Worm (Caenorhabditis elegans) whole organism, midembryonic: ENCODE results near the gene bli-1.

ENCODE experiments used
- T22C8.4 ChIP-seq: fragments of 200-800 bp; sonication (Bioruptor generic); IDR thresholded peaks from 2 replicates; pipeline ENCODE4 v1.3.6; 2022; ENCODE audit warnings: missing genetic modification characterization, missing compliant biosample characterization
- cog-1 ChIP-seq: sonication (generic microtip); optimal IDR thresholded peaks from 2 replicates; lab custom pipeline; 2016; ENCODE audit warnings: missing genetic modification characterization, missing compliant biosample characterization
- flt-1 ChIP-seq: fragments of 200-800 bp; sonication (Bioruptor generic); IDR thresholded peaks from 2 replicates; pipeline ENCODE4 v1.3.6; 2022; ENCODE audit warnings: missing genetic modification characterization, missing compliant biosample characterization
- klf-2 ChIP-seq: fragments of 200-800 bp; sonication (Bioruptor generic); conservative IDR thresholded peaks from 2 replicates; pipeline ENCODE4 v1.3.6; 2022; ENCODE audit warnings: missing genetic modification reagents, missing genetic modification characterization, missing compliant biosample characterization
- med-1 ChIP-seq: sonication (generic microtip); optimal IDR thresholded peaks from 2 replicates; lab custom pipeline; 2017; ENCODE audit warnings: missing genetic modification characterization, mild to moderate bottlenecking, missing compliant biosample characterization, antibody characterized with exemption, missing genetic modification reagents; ENCODE audit not compliant: insufficient read depth
- ref-1 ChIP-seq: fragments of 200-800 bp; sonication (Bioruptor generic); conservative IDR thresholded peaks from 2 replicates; pipeline ENCODE4 v1.3.6; 2022; ENCODE audit warnings: missing genetic modification reagents, missing genetic modification characterization, missing compliant biosample characterization
- tab-1 ChIP-seq: fragments of 200-800 bp; sonication (Bioruptor generic); IDR thresholded peaks from 2 replicates; pipeline ENCODE4 v1.3.6; 2022; ENCODE audit warnings: missing genetic modification characterization, missing compliant biosample characterization
- ztf-23 ChIP-seq: fragments of 200-800 bp; sonication (Bioruptor generic); IDR thresholded peaks from 2 replicates; pipeline ENCODE4 v1.3.6; 2022; ENCODE audit warnings: missing genetic modification reagents, missing genetic modification characterization, missing compliant biosample characterization
- ztf-29 ChIP-seq: fragments of 200-800 bp; sonication (Bioruptor generic); IDR thresholded peaks from 2 replicates; pipeline ENCODE4 v1.3.6; 2022; ENCODE audit warnings: missing genetic modification reagents, missing genetic modification characterization, missing compliant biosample characterization

The bli-1 gene

DNA sequence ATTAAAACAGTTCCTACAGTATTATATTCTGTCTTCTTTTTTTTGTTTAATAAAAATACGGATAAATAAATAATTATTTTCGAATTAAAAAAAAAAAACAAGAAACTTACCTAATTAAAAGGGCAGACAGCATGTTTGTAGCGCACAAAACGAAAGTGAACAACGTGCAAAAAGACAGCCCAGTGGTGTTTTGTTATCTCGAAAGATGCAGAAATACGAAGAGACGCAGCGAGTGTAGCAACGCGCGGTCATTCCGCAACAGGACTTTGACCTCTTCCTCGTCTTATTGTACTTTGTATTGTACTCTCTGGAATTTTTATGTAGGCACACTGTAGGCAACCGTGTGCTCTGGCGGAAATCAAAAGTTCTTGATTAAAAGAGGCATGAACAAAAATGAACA lies 15.1 kb upstream of the bli-1 start, which contains the start of gene gbh-1:
TSS of gene gbh-1 (minus strand) at position 149 of the 400 bp plus-strand sequence.
- TF ChIP-seq klf-2 (no peak), cog-1 (tag; lab: Kevin White, UChicago) (no peak), ztf-23 (GFP tag; lab: Robert Waterston, UW) (no peak), flt-1 (GFP tag; lab: Robert Waterston, UW) (no peak), med-1 (GFP tag; lab: Kevin White, UChicago) (no peak), tab-1 (GFP tag; lab: Robert Waterston, UW) (no peak), T22C8.4 (GFP tag; lab: Robert Waterston, UW) (no peak), ref-1 (no peak), ztf-29 (GFP tag; lab: Robert Waterston, UW) (no peak)

DNA sequence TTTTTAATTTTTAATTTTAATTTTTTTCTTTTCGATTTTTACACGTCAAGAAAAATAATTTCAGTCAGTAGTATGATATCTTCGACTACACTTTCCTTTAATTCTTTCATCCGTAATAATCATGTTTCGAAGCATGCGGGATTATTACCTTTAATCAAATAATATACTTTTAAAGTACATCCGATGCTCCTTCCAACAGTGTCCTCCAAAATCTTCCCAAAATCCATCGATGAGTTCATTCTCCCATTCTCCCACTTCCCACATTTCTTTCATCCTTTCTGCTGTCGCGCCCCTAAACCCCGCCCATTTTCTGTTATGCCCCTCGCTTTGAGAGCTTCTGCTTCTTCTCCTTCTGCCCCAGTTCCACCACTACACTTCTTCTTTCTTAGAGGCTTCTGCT lies 14.0 kb upstream of the bli-1 start, which contains the start of gene lgc-57:
TSS of gene lgc-57 (plus strand) at position 301 of the 400 bp plus-strand sequence.
- TF ChIP-seq T22C8.4 (GFP tag; lab: Robert Waterston, UW) (no peak), flt-1 (GFP tag; lab: Robert Waterston, UW) (no peak), ref-1 (no peak), med-1 (GFP tag; lab: Kevin White, UChicago) (no peak), klf-2 (no peak), tab-1 (GFP tag; lab: Robert Waterston, UW) (no peak), cog-1 (tag; lab: Kevin White, UChicago) (no peak), ztf-29 (GFP tag; lab: Robert Waterston, UW) (no peak), ztf-23 (GFP tag; lab: Robert Waterston, UW) (no peak)

DNA sequence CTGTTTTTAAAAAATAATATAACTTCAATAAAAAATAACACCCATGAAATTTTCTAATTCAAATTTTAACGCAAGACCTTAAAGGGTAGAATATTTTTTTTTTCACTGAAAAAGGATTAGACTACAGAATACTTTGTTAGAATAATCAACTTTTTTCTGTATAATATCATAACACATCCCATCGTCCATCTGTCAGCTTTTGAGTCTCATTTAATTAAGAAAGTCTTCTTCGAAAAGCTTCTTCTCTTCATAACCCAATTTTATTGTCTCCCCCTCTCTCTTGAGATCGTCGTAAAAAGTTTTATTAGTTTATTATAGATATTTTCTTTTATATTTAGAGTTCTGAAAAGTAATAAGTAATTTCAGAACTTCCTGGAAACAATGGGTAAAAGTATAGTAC lies 12.7 kb upstream of the bli-1 start:
- no peak for TF ChIP-seq cog-1 (tag; lab: Kevin White, UChicago)
- no peak for TF ChIP-seq ztf-23 (GFP tag; lab: Robert Waterston, UW)
- no peak for TF ChIP-seq med-1 (GFP tag; lab: Kevin White, UChicago)
- no peak for TF ChIP-seq ref-1
- TF ChIP-seq tab-1 (GFP tag; lab: Robert Waterston, UW), result no peak
- no peak for TF ChIP-seq klf-2
- no peak for TF ChIP-seq ztf-29 (GFP tag; lab: Robert Waterston, UW)
- TF ChIP-seq T22C8.4 (GFP tag; lab: Robert Waterston, UW), result no peak
- no peak for TF ChIP-seq flt-1 (GFP tag; lab: Robert Waterston, UW)

DNA sequence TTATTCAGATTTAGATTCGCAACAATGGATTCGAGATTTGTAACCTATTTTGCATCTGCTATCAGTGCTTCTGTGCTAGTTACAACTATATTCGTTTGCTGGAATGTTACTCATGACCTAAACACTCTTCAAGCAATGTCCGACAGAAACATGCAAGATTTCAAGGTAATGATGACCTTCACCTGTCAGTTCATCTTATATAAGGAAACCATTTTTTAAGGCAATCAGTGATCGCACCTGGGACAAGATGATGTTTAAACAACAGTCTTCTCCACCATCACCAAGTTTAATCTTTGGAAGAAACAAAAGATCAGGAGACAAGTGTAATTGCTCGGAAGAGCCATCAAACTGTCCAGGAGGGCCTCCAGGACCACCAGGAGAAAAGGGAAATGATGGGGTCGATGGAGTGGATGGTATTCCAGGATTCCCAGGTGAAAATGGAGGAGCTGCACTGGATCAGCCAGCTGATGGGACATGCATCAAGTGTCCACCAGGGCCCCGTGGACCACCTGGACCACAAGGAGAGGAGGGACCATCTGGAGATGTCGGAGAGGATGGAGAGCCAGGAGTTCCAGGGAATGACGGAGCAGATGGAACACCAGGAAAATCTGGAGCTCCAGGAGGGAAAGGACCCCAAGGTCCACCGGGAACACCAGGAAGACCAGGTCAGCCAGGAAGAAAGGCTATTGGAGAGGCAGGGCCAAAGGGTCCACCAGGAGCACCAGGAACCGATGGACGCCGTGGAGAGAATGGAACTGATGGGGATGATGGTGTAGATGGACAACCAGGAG lies 5.0 kb upstream of the bli-1 start, which contains the start of gene col-79:
TSS of gene col-79 (plus strand) at position 20 of the 791 bp plus-strand sequence.
- TF ChIP-seq ztf-23 (GFP tag; lab: Robert Waterston, UW), result 0 out of 2 replicates have a peak, but pooled peaks have one; percentile 23
- no peak for TF ChIP-seq med-1 (GFP tag; lab: Kevin White, UChicago)

DNA sequence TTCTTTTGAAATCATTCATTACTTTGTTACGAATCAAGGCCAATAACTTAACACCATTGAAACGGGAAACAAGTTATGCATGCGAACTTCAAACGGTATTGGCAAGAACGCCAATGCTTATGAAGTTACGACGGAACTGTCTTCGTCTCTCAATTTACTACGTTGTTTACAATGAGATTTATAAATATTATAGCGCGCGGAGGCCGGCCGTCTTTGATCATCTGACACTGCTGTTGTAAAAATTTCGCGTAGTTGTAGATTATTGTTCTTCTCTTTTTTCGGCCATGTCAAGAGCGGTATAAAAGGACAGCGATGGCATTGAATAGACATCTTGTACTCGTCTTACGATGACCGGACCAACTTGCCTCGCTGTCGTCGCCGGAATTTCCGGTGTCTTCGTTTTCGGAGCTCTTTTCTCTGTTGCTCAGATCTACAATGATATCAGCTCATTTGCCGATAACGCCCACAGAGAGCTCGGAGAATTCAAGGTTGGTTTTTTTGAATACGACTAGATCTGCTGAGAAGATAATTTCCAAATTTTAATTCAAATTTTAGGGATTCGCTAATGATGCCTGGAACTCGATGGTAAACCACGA lies 4.1 kb upstream of the bli-1 start, which contains the start of gene col-39:
TSS of gene col-39 (plus strand) at position 342 of the 596 bp plus-strand sequence.
- TF ChIP-seq ztf-23 (GFP tag; lab: Robert Waterston, UW), result no peak
- no peak for TF ChIP-seq ref-1
- no peak for TF ChIP-seq ztf-29 (GFP tag; lab: Robert Waterston, UW)
- TF ChIP-seq cog-1 (tag; lab: Kevin White, UChicago), result no peak
- TF ChIP-seq flt-1 (GFP tag; lab: Robert Waterston, UW), result no peak
- no peak for TF ChIP-seq klf-2
- TF ChIP-seq tab-1 (GFP tag; lab: Robert Waterston, UW), result no peak
- TF ChIP-seq med-1 (GFP tag; lab: Kevin White, UChicago), result no peak
- no peak for TF ChIP-seq T22C8.4 (GFP tag; lab: Robert Waterston, UW)

DNA sequence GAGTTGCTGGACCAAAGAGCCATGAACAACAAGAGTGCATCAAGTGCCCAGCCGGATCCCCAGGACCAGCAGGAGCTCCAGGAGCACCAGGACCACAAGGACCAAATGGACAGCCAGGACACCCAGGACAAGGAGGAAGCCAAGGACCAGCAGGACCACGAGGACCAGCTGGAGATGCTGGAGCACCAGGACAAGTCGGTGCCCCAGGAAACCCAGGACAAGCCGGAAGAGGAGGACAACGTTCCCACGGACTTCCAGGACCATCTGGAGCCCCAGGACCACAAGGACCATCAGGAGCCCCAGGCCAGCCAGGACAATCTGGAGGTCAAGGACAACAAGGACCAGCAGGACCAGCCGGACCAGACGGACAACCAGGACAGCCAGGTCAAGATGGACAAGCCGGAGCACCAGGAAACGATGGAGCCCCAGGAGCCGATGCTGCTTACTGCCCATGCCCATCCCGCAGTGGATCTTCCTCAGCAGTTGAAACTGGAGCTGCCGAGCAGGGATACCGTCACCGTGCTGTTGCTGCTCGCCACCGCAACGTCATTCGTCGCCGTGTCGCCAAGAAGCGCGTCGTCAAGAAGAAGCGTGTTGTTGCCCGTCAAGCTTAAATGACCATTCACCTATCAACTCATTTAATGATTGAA lies 3.3 kb upstream of the bli-1 start:
- TF ChIP-seq ztf-29 (GFP tag; lab: Robert Waterston, UW) (no peak), tab-1 (GFP tag; lab: Robert Waterston, UW) (no peak), T22C8.4 (GFP tag; lab: Robert Waterston, UW) (no peak)

DNA sequence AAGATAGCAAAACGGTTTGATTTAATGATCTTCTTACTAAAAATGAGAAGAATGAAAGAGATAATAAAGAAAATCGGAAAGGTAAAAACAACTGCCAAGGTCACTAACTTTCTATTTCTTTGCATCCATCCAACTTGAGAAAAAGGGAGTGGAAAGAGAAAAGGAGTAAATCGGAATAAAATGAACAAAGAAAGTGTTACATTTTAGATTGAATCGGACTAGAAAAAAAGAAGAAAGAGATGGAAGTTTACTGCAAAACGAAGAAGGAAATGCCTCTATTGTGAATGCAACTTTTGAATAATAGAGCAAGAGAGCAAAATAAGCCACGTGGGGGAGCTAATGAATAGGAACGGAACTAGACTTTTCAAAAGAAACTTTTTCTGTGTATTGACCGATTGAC lies 2.7 kb upstream of the bli-1 start:
- TF ChIP-seq ref-1 (no peak), ztf-23 (GFP tag; lab: Robert Waterston, UW) (no peak), flt-1 (GFP tag; lab: Robert Waterston, UW) (no peak), ztf-29 (GFP tag; lab: Robert Waterston, UW) (no peak), cog-1 (tag; lab: Kevin White, UChicago) (no peak), klf-2 (no peak), med-1 (GFP tag; lab: Kevin White, UChicago) (no peak), T22C8.4 (GFP tag; lab: Robert Waterston, UW) (no peak), tab-1 (GFP tag; lab: Robert Waterston, UW) (no peak)

DNA sequence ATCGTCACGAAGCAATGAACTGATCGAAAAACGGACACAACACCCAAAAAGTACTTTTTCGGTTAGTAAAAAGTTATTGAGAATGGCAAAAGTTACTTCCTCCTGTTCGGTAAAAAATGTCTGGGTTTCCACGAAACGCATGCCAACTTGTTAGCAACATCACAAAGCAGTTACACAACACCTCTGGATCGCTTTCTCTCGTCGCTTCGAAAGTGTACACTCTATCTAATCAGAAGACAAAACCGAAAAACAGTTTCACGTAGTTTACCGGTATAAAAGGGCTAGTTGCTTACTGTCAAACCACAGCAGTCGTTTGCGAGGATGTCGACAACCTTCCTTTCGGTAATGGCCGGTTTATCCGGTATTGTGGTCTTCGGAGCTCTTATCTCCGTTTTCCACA lies 1.9 kb upstream of the bli-1 start, which contains the start of gene col-80:
TSS of gene col-80 (plus strand) at position 301 of the 400 bp plus-strand sequence.
- no peak for TF ChIP-seq flt-1 (GFP tag; lab: Robert Waterston, UW)
- no peak for TF ChIP-seq ztf-23 (GFP tag; lab: Robert Waterston, UW)
- TF ChIP-seq ztf-29 (GFP tag; lab: Robert Waterston, UW), result no peak
- TF ChIP-seq med-1 (GFP tag; lab: Kevin White, UChicago), result no peak
